Fruit fly (Drosophila melanogaster): ENCODE measurements around the gene PolA2.

Gene PolA2

DNA sequence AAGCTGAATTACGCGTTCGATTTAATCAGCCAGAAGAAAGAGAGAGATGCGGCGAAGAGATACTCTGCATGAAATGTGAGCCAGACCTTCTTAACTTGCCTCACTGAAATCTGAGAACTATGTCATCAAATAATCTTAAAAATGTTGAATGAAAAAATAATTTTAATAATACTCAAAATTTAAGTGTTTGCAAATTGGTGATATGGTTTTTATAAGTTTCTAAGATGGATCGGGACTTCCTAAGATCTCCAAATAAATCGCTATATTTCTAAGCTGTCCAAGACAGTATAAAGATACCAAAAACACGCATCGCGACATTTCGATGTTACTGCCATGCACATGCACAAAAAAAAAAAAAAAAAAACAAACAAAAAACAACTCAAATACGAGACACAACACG, 24.0 kb upstream of the PolA2 start:
- TF ChIP-seq CG6854 (GFP tag; optimal IDR thresholded peaks at IDR 0.05) (no peak), trem (tag; optimal IDR thresholded peaks at IDR 0.05) (no peak), ftz-f1 (GFP tag; optimal IDR thresholded peaks at IDR 0.05) (no peak), CG12391 (tag; optimal IDR thresholded peaks at IDR 0.05) (no peak), D19A (tag; optimal IDR thresholded peaks at IDR 0.05) (peak; percentile 3), CG9609 (GFP tag; optimal IDR thresholded peaks at IDR 0.05) (no peak)

DNA sequence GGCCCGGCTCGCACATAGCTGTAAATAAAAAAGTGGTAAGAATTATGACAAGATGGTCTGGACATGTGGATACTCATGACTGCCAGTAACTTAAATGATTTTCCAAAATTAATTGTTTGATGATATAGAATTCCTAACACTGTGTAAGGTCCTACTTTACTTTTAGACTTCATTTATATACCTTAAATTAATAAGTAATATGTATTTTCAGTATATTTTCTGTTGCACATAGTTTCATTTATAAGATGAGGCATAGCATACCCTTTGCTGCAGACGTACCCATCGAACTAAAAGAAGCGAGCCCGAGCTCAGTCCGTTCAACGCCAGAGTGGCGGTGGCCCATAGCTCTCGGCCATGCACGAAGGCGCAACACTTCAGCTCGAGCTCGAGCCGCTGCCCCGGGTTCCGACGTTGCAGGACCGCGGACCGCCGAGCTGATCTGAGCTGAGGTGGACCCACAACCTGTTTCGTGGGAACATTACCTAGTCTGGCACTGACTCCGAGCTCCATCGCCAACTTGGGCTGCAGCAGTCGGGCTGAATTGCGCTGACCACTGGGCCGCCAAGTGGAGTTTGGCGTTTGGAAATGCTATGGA, 21.4 kb upstream of the PolA2 start:
- TF ChIP-seq en (GFP tag; optimal IDR thresholded peaks at IDR 0.05): no peak
- no peak for TF ChIP-seq CG43689 (GFP tag; IDR thresholded peaks at IDR 0.05)
- no peak for TF ChIP-seq da (GFP tag; optimal IDR thresholded peaks at IDR 0.05)
- no peak for TF ChIP-seq Hmr (GFP tag; optimal IDR thresholded peaks at IDR 0.05)
- TF ChIP-seq CG8388 (GFP tag; optimal IDR thresholded peaks at IDR 0.05): peak; percentile 6
- TF ChIP-seq hb (GFP tag; IDR thresholded peaks at IDR 0.05; ENCODE audit: partially characterized antibody): no peak
- no peak for TF ChIP-seq CG12391 (tag; optimal IDR thresholded peaks at IDR 0.05)
- no peak for TF ChIP-seq CG6813 (GFP tag; optimal IDR thresholded peaks at IDR 0.05)
- TF ChIP-seq MBD-R2 (GFP tag; IDR thresholded peaks at IDR 0.05): no peak
- no peak for TF ChIP-seq gfzf (GFP tag; optimal IDR thresholded peaks at IDR 0.05)
- TF ChIP-seq CG4854 (GFP tag; optimal IDR thresholded peaks at IDR 0.05): no peak
- TF ChIP-seq lola (GFP tag; optimal IDR thresholded peaks at IDR 0.05): peak in 1 of 3 experiments; percentile 55
- no peak for TF ChIP-seq scrt (GFP tag; optimal IDR thresholded peaks at IDR 0.05)
- no peak for TF ChIP-seq zfh2 (GFP tag; optimal IDR thresholded peaks at IDR 0.05)
- no peak for TF ChIP-seq aop (GFP tag; IDR thresholded peaks at IDR 0.05)
- no peak for TF ChIP-seq knrl (GFP tag; IDR thresholded peaks at IDR 0.05; ENCODE audit: partially characterized antibody)
- no peak for TF ChIP-seq CG11093 (GFP tag; IDR thresholded peaks at IDR 0.05)
- no peak for TF ChIP-seq CG17802 (tag; optimal IDR thresholded peaks at IDR 0.05)
- no peak for TF ChIP-seq CG11247 (GFP tag; IDR thresholded peaks at IDR 0.05)
- no peak for TF ChIP-seq CG10959 (GFP tag; IDR thresholded peaks at IDR 0.05)
- TF ChIP-seq zfh1 (GFP tag; IDR thresholded peaks at IDR 0.05): no peak
- TF ChIP-seq ac (GFP tag; optimal IDR thresholded peaks at IDR 0.05): no peak
- TF ChIP-seq cg (GFP tag; optimal IDR thresholded peaks at IDR 0.05): no peak
- no peak for TF ChIP-seq crc (GFP tag; optimal IDR thresholded peaks at IDR 0.05)
- no peak for TF ChIP-seq schlank (tag; optimal IDR thresholded peaks at IDR 0.05)
- peak; percentile 4 for TF ChIP-seq CG11504 (tag; optimal IDR thresholded peaks at IDR 0.05)
- TF ChIP-seq tap (tag; optimal IDR thresholded peaks at IDR 0.05): no peak
- no peak for TF ChIP-seq Elba2 (GFP tag; optimal IDR thresholded peaks at IDR 0.05)
- TF ChIP-seq sens-2 (GFP tag; IDR thresholded peaks at IDR 0.05): no peak
- TF ChIP-seq Myb (GFP tag; optimal IDR thresholded peaks at IDR 0.05): no peak
- TF ChIP-seq HLHmδ (GFP tag; optimal IDR thresholded peaks at IDR 0.05): no peak
- no peak for TF ChIP-seq CoRest (tag; optimal IDR thresholded peaks at IDR 0.05)
- TF ChIP-seq fd96Cb (tag; optimal IDR thresholded peaks at IDR 0.05): peak; percentile 20
- TF ChIP-seq eyg (GFP tag; optimal IDR thresholded peaks at IDR 0.05): no peak
- no peak for TF ChIP-seq unpg (GFP tag; optimal IDR thresholded peaks at IDR 0.05)
- TF ChIP-seq br (optimal IDR thresholded peaks at IDR 0.05): no peak
- TF ChIP-seq NfI (GFP tag; optimal IDR thresholded peaks at IDR 0.05): no peak
- TF ChIP-seq PHDP (tag; optimal IDR thresholded peaks at IDR 0.05): no peak
- TF ChIP-seq CG5953 (GFP tag; IDR thresholded peaks at IDR 0.05): no peak
- no peak for TF ChIP-seq CG11696 (GFP tag; IDR thresholded peaks at IDR 0.05)
- TF ChIP-seq phol (tag; optimal IDR thresholded peaks at IDR 0.05): peak; percentile 26
- no peak for TF ChIP-seq Gug (GFP tag; IDR thresholded peaks at IDR 0.05)
- no peak for TF ChIP-seq z (GFP tag; IDR thresholded peaks at IDR 0.05)
- no peak for TF ChIP-seq bowl (GFP tag; IDR thresholded peaks at IDR 0.05)

Data from whole organism, embryonic.